Fruit fly (Drosophila melanogaster) whole organism, embryonic: ENCODE data around the gene CG34026.

Experiments
- Atf6 ChIP-seq: fragments of 200-800 bp; sonication (Bioruptor generic); IDR thresholded peaks from 2 replicates; pipeline ENCODE4 v1.3.6; 2022; ENCODE audit warnings: missing biosample characterization, missing genetic modification characterization
- Awh ChIP-seq: fragments of 200-800 bp; sonication (Bioruptor generic); IDR thresholded peaks from 2 replicates; pipeline ENCODE4, ENCODE4 v1.3.6; 2022; ENCODE audit warnings: missing biosample characterization, missing genetic modification characterization
- CG10462 ChIP-seq: fragments of 200-800 bp; sonication (Bioruptor generic); optimal IDR thresholded peaks from 2 replicates; lab custom pipeline; 2016; ENCODE audit warnings: missing biosample characterization, missing genetic modification characterization
- CG12155 ChIP-seq: fragments of 200-800 bp; sonication (Bioruptor generic); optimal IDR thresholded peaks from 3 replicates; lab custom pipeline; 2016; ENCODE audit warnings: missing biosample characterization, missing genetic modification characterization
- CG12219 ChIP-seq: fragments of 200-800 bp; sonication (Bioruptor generic); optimal IDR thresholded peaks from 3 replicates; lab custom pipeline; 2018; ENCODE audit warnings: missing biosample characterization, mild to moderate bottlenecking, missing genetic modification characterization
- CG12744 ChIP-seq: fragments of 200-800 bp; sonication (Bioruptor generic); optimal IDR thresholded peaks from 2 replicates; lab custom pipeline; 2016; ENCODE audit warnings: missing biosample characterization, missing genetic modification characterization
- CG14050 ChIP-seq: fragments of 200-800 bp; sonication (Bioruptor generic); IDR thresholded peaks from 3 replicates; pipeline ENCODE4 v1.3.6; 2022; ENCODE audit warnings: missing biosample characterization, missing genetic modification characterization
- CG15514 ChIP-seq: fragments of 200-800 bp; sonication (Bioruptor generic); optimal IDR thresholded peaks from 3 replicates; lab custom pipeline; 2017; ENCODE audit warnings: missing biosample characterization, missing genetic modification characterization, mild to moderate bottlenecking, moderate library complexity, missing genetic modification reagents
- CG1602 ChIP-seq: fragments of 200-800 bp; sonication (Bioruptor generic); optimal IDR thresholded peaks from 3 replicates; lab custom pipeline; 2016; ENCODE audit warnings: missing biosample characterization, missing genetic modification characterization
- CG17328 ChIP-seq: fragments of 200-800 bp; sonication (Bioruptor generic); IDR thresholded peaks from 2 replicates; pipeline ENCODE4 v1.3.6; 2022; ENCODE audit warnings: missing biosample characterization, missing genetic modification characterization
- CG17359 ChIP-seq: fragments of 200-800 bp; sonication (Bioruptor generic); optimal IDR thresholded peaks from 3 replicates; lab custom pipeline; 2018; ENCODE audit warnings: missing biosample characterization, mild to moderate bottlenecking, missing genetic modification characterization, moderate library complexity
- CG17385 ChIP-seq: fragments of 200-800 bp; sonication (Bioruptor generic); optimal IDR thresholded peaks from 3 replicates; lab custom pipeline; 2018; ENCODE audit warnings: missing biosample characterization, mild to moderate bottlenecking, missing genetic modification characterization
- CG2116 ChIP-seq: fragments of 200-800 bp; sonication (Bioruptor generic); optimal IDR thresholded peaks from 3 replicates; lab custom pipeline; 2018; ENCODE audit warnings: missing biosample characterization, mild to moderate bottlenecking, missing genetic modification characterization
- CG32767 ChIP-seq: fragments of 200-800 bp; sonication (Bioruptor generic); IDR thresholded peaks from 2 replicates; pipeline ENCODE4 v1.3.6; 2022; ENCODE audit warnings: missing biosample characterization, missing genetic modification characterization
- CG4820 ChIP-seq: fragments of 200-800 bp; sonication (Bioruptor generic); optimal IDR thresholded peaks from 3 replicates; lab custom pipeline; 2016; ENCODE audit warnings: missing biosample characterization, missing genetic modification characterization
- CG7271 ChIP-seq: fragments of 200-800 bp; sonication (Bioruptor generic); optimal IDR thresholded peaks from 2 replicates; lab custom pipeline; 2018; ENCODE audit warnings: missing biosample characterization, mild to moderate bottlenecking, missing genetic modification characterization, moderate library complexity
- CG8924 ChIP-seq: fragments of 200-800 bp; optimal IDR thresholded peaks from 3 replicates; lab custom pipeline; 2019; ENCODE audit warnings: missing biosample characterization, mild to moderate bottlenecking, missing genetic modification characterization, moderate library complexity
- CG9876 ChIP-seq: fragments of 200-800 bp; sonication (Bioruptor generic); optimal IDR thresholded peaks from 2 replicates; lab custom pipeline; 2016; ENCODE audit warnings: missing biosample characterization, missing genetic modification characterization
- Deaf1 ChIP-seq: fragments of 200-800 bp; optimal IDR thresholded peaks from 3 replicates; lab custom pipeline; 2019; ENCODE audit warnings: missing biosample characterization, mild to moderate bottlenecking, missing genetic modification characterization, moderate library complexity
- Dip2 ChIP-seq: fragments of 200-800 bp; sonication (Bioruptor generic); IDR thresholded peaks from 2 replicates; pipeline ENCODE4 v1.3.6; 2022; ENCODE audit warnings: missing biosample characterization, missing genetic modification characterization
- E2f2 ChIP-seq: fragments of 200-800 bp; sonication (Bioruptor generic); IDR thresholded peaks from 2 replicates; pipeline ENCODE4 v1.3.6; 2022; ENCODE audit warnings: missing biosample characterization, missing genetic modification characterization
- Fer1 ChIP-seq: fragments of 200-800 bp; sonication (Bioruptor generic); optimal IDR thresholded peaks from 2 replicates; lab custom pipeline; 2017; ENCODE audit warnings: missing biosample characterization, mild to moderate bottlenecking, missing genetic modification characterization
- HmgD ChIP-seq: fragments of 200-800 bp; sonication (Bioruptor generic); optimal IDR thresholded peaks from 3 replicates; lab custom pipeline; 2016; ENCODE audit warnings: missing biosample characterization, missing genetic modification characterization
- Hmx ChIP-seq: fragments of 200-800 bp; sonication (Bioruptor generic); optimal IDR thresholded peaks from 2 replicates; lab custom pipeline; 2016; ENCODE audit warnings: missing biosample characterization, missing genetic modification characterization
- Nf-YB ChIP-seq: fragments of 200-800 bp; sonication (Bioruptor generic); optimal IDR thresholded peaks from 3 replicates; lab custom pipeline; 2019; ENCODE audit warnings: missing biosample characterization, mild to moderate bottlenecking, missing genetic modification characterization, moderate library complexity
- Rfx ChIP-seq: fragments of 200-800 bp; sonication (Bioruptor generic); IDR thresholded peaks from 2 replicates; pipeline ENCODE4 v1.3.6; 2022; ENCODE audit warnings: missing biosample characterization, missing genetic modification characterization
- Sry-β ChIP-seq: fragments of 200-800 bp; sonication (Bioruptor generic); optimal IDR thresholded peaks from 2 replicates; lab custom pipeline; 2018; ENCODE audit warnings: missing biosample characterization, mild to moderate bottlenecking, missing genetic modification characterization, moderate library complexity
- Stat92E ChIP-seq, 3 experiments: fragments of >200 bp in 2 of 3; fragments of 200-800 bp in 1 of 3; sonication (Bioruptor generic) in 1 of 3; optimal IDR thresholded peaks; 2 replicates each; lab custom pipeline; 2017 to 2019; ENCODE audit warnings: missing biosample characterization in 3 of 3, missing genetic modification characterization in 3 of 3, mild to moderate bottlenecking in 1 of 3, moderate library complexity in 1 of 3
- Usf ChIP-seq: fragments of 200-800 bp; sonication (Bioruptor generic); optimal IDR thresholded peaks from 2 replicates; lab custom pipeline; 2017; ENCODE audit warnings: missing genotype, missing biosample characterization, missing genetic modification characterization
- Xbp1 ChIP-seq: fragments of 200-800 bp; sonication (Bioruptor generic); optimal IDR thresholded peaks from 3 replicates; lab custom pipeline; 2016; ENCODE audit warnings: missing biosample characterization, mild to moderate bottlenecking, missing genetic modification characterization
- al ChIP-seq: fragments of 200-800 bp; sonication (Bioruptor generic); IDR thresholded peaks from 2 replicates; pipeline ENCODE4 v1.3.6; 2022; ENCODE audit warnings: missing biosample characterization, missing genetic modification characterization
- ap ChIP-seq: fragments of 200-800 bp; sonication (Bioruptor generic); IDR thresholded peaks from 2 replicates; pipeline ENCODE4 v1.3.6; 2022; ENCODE audit warnings: missing biosample characterization, missing genetic modification characterization
- br ChIP-seq: fragments of >200 bp; optimal IDR thresholded peaks from 2 replicates; lab custom pipeline; 2017
- cas ChIP-seq: fragments of 200-800 bp; sonication (Bioruptor generic); IDR thresholded peaks from 2 replicates; pipeline ENCODE4 v1.3.6; 2022; ENCODE audit warnings: missing biosample characterization, missing genetic modification characterization
- cg ChIP-seq: fragments of 200-800 bp; sonication (Bioruptor generic); optimal IDR thresholded peaks from 3 replicates; lab custom pipeline; 2019; ENCODE audit warnings: missing biosample characterization, mild to moderate bottlenecking, missing genetic modification characterization, moderate library complexity
- disco-r ChIP-seq: fragments of 200-800 bp; sonication (Bioruptor generic); optimal IDR thresholded peaks from 2 replicates; lab custom pipeline; 2016; ENCODE audit warnings: missing biosample characterization, missing genetic modification characterization
- exex ChIP-seq: fragments of 200-800 bp; sonication (Bioruptor generic); optimal IDR thresholded peaks from 4 replicates; lab custom pipeline; 2018; ENCODE audit warnings: missing biosample characterization, mild to moderate bottlenecking, missing genetic modification characterization, moderate library complexity
- fd96Cb ChIP-seq: fragments of 200-800 bp; sonication (Bioruptor generic); optimal IDR thresholded peaks from 2 replicates; lab custom pipeline; 2018; ENCODE audit warnings: missing biosample characterization, mild to moderate bottlenecking, missing genetic modification characterization, moderate library complexity
- gro ChIP-seq: fragments of 200-800 bp; sonication (Bioruptor generic); optimal IDR thresholded peaks from 2 replicates; lab custom pipeline; 2016; ENCODE audit warnings: missing biosample characterization, missing genetic modification characterization
- gsb-n ChIP-seq: fragments of 200-800 bp; sonication (Bioruptor generic); optimal IDR thresholded peaks from 3 replicates; lab custom pipeline; 2018; ENCODE audit warnings: missing biosample characterization, mild to moderate bottlenecking, missing genetic modification characterization
- ken ChIP-seq: fragments of 200-800 bp; sonication (Bioruptor generic); IDR thresholded peaks from 3 replicates; pipeline ENCODE4 v1.3.6; 2022; ENCODE audit warnings: missing biosample characterization, missing genetic modification characterization
- kni ChIP-seq: fragments of 200-800 bp; sonication (Bioruptor generic); optimal IDR thresholded peaks from 3 replicates; lab custom pipeline; 2017; ENCODE audit warnings: mild to moderate bottlenecking, missing biosample characterization, missing genetic modification reagents, missing genetic modification characterization
- knrl ChIP-seq: fragments of 200-800 bp; sonication (Bioruptor generic); IDR thresholded peaks from 3 replicates; pipeline ENCODE4 v1.3.6; 2022; ENCODE audit warnings: missing biosample characterization, missing genetic modification characterization; ENCODE audit not compliant: partially characterized antibody
- pros ChIP-seq: fragments of 200-800 bp; sonication (Bioruptor generic); optimal IDR thresholded peaks from 3 replicates; lab custom pipeline; 2019; ENCODE audit warnings: missing biosample characterization, mild to moderate bottlenecking, missing genetic modification characterization, moderate library complexity
- psq ChIP-seq: fragments of 200-800 bp; sonication (Bioruptor generic); optimal IDR thresholded peaks from 2 replicates; lab custom pipeline; 2017; ENCODE audit warnings: missing biosample characterization, missing genetic modification characterization
- sd ChIP-seq: fragments of 200-800 bp; sonication (Bioruptor generic); optimal IDR thresholded peaks from 3 replicates; lab custom pipeline; 2018; ENCODE audit warnings: missing biosample characterization, mild to moderate bottlenecking, missing genetic modification characterization, moderate library complexity
- sr ChIP-seq: fragments of 200-800 bp; sonication (Bioruptor generic); IDR thresholded peaks from 3 replicates; pipeline ENCODE4 v1.3.6; 2022; ENCODE audit warnings: missing biosample characterization, missing genetic modification characterization
- tap ChIP-seq: fragments of 200-800 bp; optimal IDR thresholded peaks from 3 replicates; lab custom pipeline; 2019; ENCODE audit warnings: missing biosample characterization, mild to moderate bottlenecking, missing genetic modification characterization, moderate library complexity
- zfh1 ChIP-seq: fragments of 200-800 bp; sonication (Bioruptor generic); IDR thresholded peaks from 3 replicates; pipeline ENCODE4 v1.3.6; 2022; ENCODE audit warnings: missing biosample characterization, missing genetic modification characterization

CG34026 gene

dm6 chrX:9553545-9554320 lies 20.1 kb downstream of the CG34026 start (continued):
- TF ChIP-seq al (GFP tag; lab: Robert Waterston, UW) (peak; percentile 77), CG17359 (tag; lab: Kevin White, UChicago) (peak; percentile 86), ap (GFP tag; lab: Robert Waterston, UW) (peak; percentile 79), sd (tag; lab: Kevin White, UChicago) (peak; percentile 71), Dip2 (no peak), E2f2 (GFP tag; lab: Robert Waterston, UW) (peak; percentile 70), disco-r (GFP tag; lab: Kevin White, UChicago) (peak; percentile 13), CG12155 (GFP tag; lab: Kevin White, UChicago) (peak; percentile 87), Fer1 (peak; percentile 89), cas (GFP tag; lab: Robert Waterston, UW) (no peak), CG12744 (GFP tag; lab: Kevin White, UChicago) (peak; percentile 63), pros (GFP tag; lab: Kevin White, UChicago) (peak; percentile 41), br (no peak), CG32767 (GFP tag; lab: Robert Waterston, UW) (peak; percentile 93), CG7271 (tag; lab: Kevin White, UChicago) (peak; percentile 71), Awh (GFP tag; lab: Robert Waterston, UW) (peak; percentile 84), gsb-n (peak; percentile 81), CG1602 (GFP tag; lab: Kevin White, UChicago) (peak; percentile 79), Hmx (GFP tag; lab: Kevin White, UChicago) (peak; percentile 65), Atf6 (GFP tag; lab: Robert Waterston, UW) (peak; percentile 90), CG17385 (GFP tag; lab: Kevin White, UChicago) (peak; percentile 87), knrl (GFP tag; lab: Robert Waterston, UW) (0 out of 3 replicates have a peak, but pooled peaks have one; percentile 19), CG2116 (GFP tag; lab: Kevin White, UChicago) (peak; percentile 43), CG4820 (GFP tag; lab: Kevin White, UChicago) (peak; percentile 78), cg (no peak), HmgD (peak; percentile 18), ken (GFP tag; lab: Robert Waterston, UW) (peak; percentile 84), CG9876 (GFP tag; lab: Kevin White, UChicago) (peak; percentile 43), CG17328 (GFP tag; lab: Robert Waterston, UW) (peak; percentile 89), kni (GFP tag; lab: Kevin White, UChicago) (peak; percentile 45), CG12219 (GFP tag; lab: Kevin White, UChicago) (peak; percentile 87), zfh1 (GFP tag; lab: Robert Waterston, UW) (peak; percentile 88), Deaf1 (tag; lab: Kevin White, UChicago) (peak; percentile 100), exex (tag; lab: Kevin White, UChicago) (peak; percentile 47), Usf (GFP tag; lab: Kevin White, UChicago) (peak; percentile 76), tap (peak; percentile 80), gro (GFP tag; lab: Kevin White, UChicago) (peak; percentile 55), CG8924 (peak; percentile 90), psq (peak; percentile 59), CG14050 (peak; percentile 89), Xbp1 (peak; percentile 94), Rfx (GFP tag; lab: Robert Waterston, UW) (peak; percentile 92), Stat92E (GFP tag; optimal IDR thresholded peaks at IDR 0.05; lab: Kevin White, UChicago) (no peak), Sry-β (peak; percentile 92), Nf-YB (peak; percentile 73), CG10462 (GFP tag; lab: Kevin White, UChicago) (peak; percentile 70), fd96Cb (tag; lab: Kevin White, UChicago) (peak; percentile 76), sr (GFP tag; lab: Robert Waterston, UW) (peak; percentile 37; the same call in 1 of the 3 replicates), CG15514 (peak; percentile 82)
